Worm (Caenorhabditis elegans) whole organism, young adult: ENCODE measurements around the gene trap-2.
A peak's percentile ranks its signal among the peaks of the same experiment; 100 is the strongest.

Experiments used
- B0019.2 ChIP-seq: fragments of 200-800 bp; sonication (Bioruptor generic); conservative IDR thresholded peaks from 2 replicates; pipeline ENCODE4 v1.3.6; 2022; ENCODE audit warnings: missing genetic modification reagents, missing genetic modification characterization, missing compliant biosample characterization
- B0261.1 ChIP-seq: sonication (generic microtip); optimal IDR thresholded peaks from 2 replicates; lab custom pipeline; 2016; ENCODE audit warnings: mild to moderate bottlenecking, missing genetic modification characterization, moderate library complexity, missing compliant biosample characterization
- C06A6.2 ChIP-seq: fragments of 200-800 bp; sonication (Bioruptor generic); conservative IDR thresholded peaks from 2 replicates; pipeline ENCODE4 v1.3.6; 2022; ENCODE audit warnings: missing genetic modification characterization, missing compliant biosample characterization
- F10E7.11 ChIP-seq: sonication (generic microtip); optimal IDR thresholded peaks from 2 replicates; lab custom pipeline; 2017; ENCODE audit warnings: mild to moderate bottlenecking, missing genetic modification characterization, moderate library complexity, missing compliant biosample characterization
- F33H1.4 ChIP-seq: fragments of 200-800 bp; sonication (Bioruptor generic); IDR thresholded peaks from 2 replicates; pipeline ENCODE4 v1.3.6; 2022; ENCODE audit warnings: missing genetic modification reagents, missing genetic modification characterization, missing compliant biosample characterization
- F37B4.10 ChIP-seq: fragments of 200-800 bp; sonication (Bioruptor generic); IDR thresholded peaks from 2 replicates; pipeline ENCODE4 v1.3.6; 2022; ENCODE audit warnings: missing genetic modification characterization, missing compliant biosample characterization
- F57A8.1 ChIP-seq: fragments of 200-800 bp; sonication (Bioruptor generic); optimal IDR thresholded peaks from 2 replicates; lab custom pipeline; 2018; ENCODE audit warnings: mild to moderate bottlenecking, missing genetic modification characterization, moderate library complexity, missing compliant biosample characterization
- Y56A3A.18 ChIP-seq: fragments of 200-800 bp; sonication (Bioruptor generic); IDR thresholded peaks from 2 replicates; pipeline ENCODE4 v1.3.6; 2022; ENCODE audit warnings: missing genetic modification reagents, missing genetic modification characterization, missing compliant biosample characterization
- Y67H2A.10 ChIP-seq: fragments of 200-800 bp; sonication (Bioruptor generic); conservative IDR thresholded peaks from 2 replicates; pipeline ENCODE4 v1.3.6; 2022; ENCODE audit warnings: missing genetic modification reagents, missing genetic modification characterization, missing compliant biosample characterization
- aptf-3 ChIP-seq: fragments of 200-800 bp; sonication (Bioruptor generic); IDR thresholded peaks from 2 replicates; pipeline ENCODE4 v1.3.6; 2022; ENCODE audit warnings: missing genetic modification characterization, missing compliant biosample characterization
- attf-6 ChIP-seq: fragments of 200-800 bp; sonication (Bioruptor generic); IDR thresholded peaks from 2 replicates; pipeline ENCODE4 v1.3.6; 2022; ENCODE audit warnings: missing genetic modification reagents, missing genetic modification characterization, missing compliant biosample characterization
- bed-1 ChIP-seq: fragments of 200-800 bp; sonication (Bioruptor generic); IDR thresholded peaks from 2 replicates; pipeline ENCODE4 v1.3.6; 2022; ENCODE audit warnings: missing genetic modification reagents, missing genetic modification characterization, missing compliant biosample characterization
- cebp-1 ChIP-seq, 2 experiments: fragments of 200-800 bp in 1 of 2; sonication (Bioruptor generic) in 1 of 2; sonication (generic microtip) in 1 of 2; IDR thresholded peaks in 1 of 2; optimal IDR thresholded peaks in 1 of 2; 2 replicates each; pipeline versions ENCODE4 v1.3.6 to Lab custom; 2017 to 2022; ENCODE audit warnings: missing compliant biosample characterization in 2 of 2, missing genetic modification characterization in 2 of 2, mild to moderate bottlenecking in 1 of 2, missing genetic modification reagents in 1 of 2, moderate library complexity in 1 of 2
- cebp-2 ChIP-seq: fragments of 200-800 bp; sonication (Bioruptor generic); IDR thresholded peaks from 2 replicates; pipeline ENCODE4 v1.3.6; 2022; ENCODE audit warnings: missing genetic modification characterization, missing compliant biosample characterization
- egl-44 ChIP-seq: fragments of 200-800 bp; sonication (Bioruptor generic); IDR thresholded peaks from 2 replicates; pipeline ENCODE4 v1.3.6; 2022; ENCODE audit warnings: missing genetic modification reagents, missing genetic modification characterization, missing compliant biosample characterization
- ekl-4 ChIP-seq: fragments of 200-800 bp; sonication (Bioruptor generic); IDR thresholded peaks from 2 replicates; pipeline ENCODE4 v1.3.6; 2022; ENCODE audit warnings: missing genetic modification reagents, missing genetic modification characterization, missing compliant biosample characterization
- ets-4 ChIP-seq: fragments of 200-800 bp; sonication (Bioruptor generic); optimal IDR thresholded peaks from 2 replicates; lab custom pipeline; 2018; ENCODE audit warnings: mild to moderate bottlenecking, missing genetic modification characterization, missing compliant biosample characterization
- hlh-12 ChIP-seq: sonication (generic microtip); optimal IDR thresholded peaks from 2 replicates; lab custom pipeline; 2016; ENCODE audit warnings: missing genetic modification characterization, missing compliant biosample characterization
- hlh-26 ChIP-seq: fragments of 200-800 bp; sonication (Bioruptor generic); conservative IDR thresholded peaks from 2 replicates; pipeline ENCODE4 v1.3.6; 2022; ENCODE audit warnings: missing genetic modification reagents, missing genetic modification characterization, missing compliant biosample characterization
- hmg-1.2 ChIP-seq: fragments of 200-800 bp; sonication (Bioruptor generic); IDR thresholded peaks from 2 replicates; pipeline ENCODE4 v1.3.6; 2022; ENCODE audit warnings: missing genetic modification reagents, missing genetic modification characterization, missing compliant biosample characterization
- hsf-1 ChIP-seq: fragments of 200-800 bp; sonication (Bioruptor generic); IDR thresholded peaks from 2 replicates; pipeline ENCODE4 v1.3.6; 2022; ENCODE audit warnings: missing genetic modification reagents, missing genetic modification characterization, missing compliant biosample characterization
- let-607 ChIP-seq, 2 experiments: fragments of 200-800 bp in 1 of 2; sonication (Bioruptor generic) in 1 of 2; sonication (generic microtip) in 1 of 2; optimal IDR thresholded peaks; 2 replicates each; lab custom pipeline; 2016 to 2018; ENCODE audit warnings: mild to moderate bottlenecking in 2 of 2, missing compliant biosample characterization in 2 of 2, missing genetic modification characterization in 2 of 2, moderate library complexity in 2 of 2, missing genotype in 1 of 2
- lin-26 ChIP-seq: fragments of 200-800 bp; sonication (Bioruptor generic); IDR thresholded peaks from 2 replicates; pipeline ENCODE4 v1.3.6; 2022; ENCODE audit warnings: missing genetic modification reagents, missing genetic modification characterization, missing compliant biosample characterization
- lin-54 ChIP-seq: fragments of 200-800 bp; sonication (Bioruptor generic); optimal IDR thresholded peaks from 2 replicates; lab custom pipeline; 2018; ENCODE audit warnings: mild to moderate bottlenecking, missing genetic modification characterization, missing compliant biosample characterization
- lsy-27 ChIP-seq: sonication (generic microtip); optimal IDR thresholded peaks from 2 replicates; lab custom pipeline; 2017; ENCODE audit warnings: missing genetic modification characterization, mild to moderate bottlenecking, missing compliant biosample characterization, antibody characterized with exemption, missing genotype, borderline replicate concordance; ENCODE audit not compliant: insufficient read depth
- madf-3 ChIP-seq: fragments of 200-800 bp; sonication (Bioruptor generic); IDR thresholded peaks from 2 replicates; pipeline ENCODE4 v1.3.6; 2022; ENCODE audit warnings: missing genetic modification reagents, missing genetic modification characterization, missing compliant biosample characterization
- madf-8 ChIP-seq: fragments of 200-800 bp; sonication (Bioruptor generic); conservative IDR thresholded peaks from 2 replicates; pipeline ENCODE4 v1.3.6; 2022; ENCODE audit warnings: missing genetic modification reagents, missing genetic modification characterization, missing compliant biosample characterization
- mel-28 ChIP-seq: sonication (generic microtip); optimal IDR thresholded peaks from 2 replicates; lab custom pipeline; 2016; ENCODE audit warnings: borderline replicate concordance, mild to moderate bottlenecking, missing genetic modification characterization, missing compliant biosample characterization
- nfya-1 ChIP-seq: sonication (generic microtip); optimal IDR thresholded peaks from 2 replicates; lab custom pipeline; 2017; ENCODE audit warnings: antibody characterized with exemption, missing compliant biosample characterization, missing genetic modification characterization, borderline replicate concordance; ENCODE audit not compliant: insufficient read depth
- nfyb-1 ChIP-seq: fragments of 200-800 bp; sonication (Bioruptor generic); IDR thresholded peaks from 2 replicates; pipeline ENCODE4 v1.3.6; 2022; ENCODE audit warnings: missing genetic modification reagents, missing genetic modification characterization, missing compliant biosample characterization
- nhr-179 ChIP-seq: sonication (generic microtip); optimal IDR thresholded peaks from 2 replicates; lab custom pipeline; 2016; ENCODE audit warnings: mild to moderate bottlenecking, missing genetic modification characterization, missing compliant biosample characterization
- nhr-80 ChIP-seq: sonication (generic microtip); optimal IDR thresholded peaks from 2 replicates; lab custom pipeline; 2016; ENCODE audit warnings: missing genetic modification characterization, missing compliant biosample characterization
- pbrm-1 ChIP-seq: fragments of 200-800 bp; sonication (Bioruptor generic); IDR thresholded peaks from 2 replicates; pipeline ENCODE4 v1.3.6; 2022; ENCODE audit warnings: missing genetic modification reagents, missing genetic modification characterization, missing compliant biosample characterization
- pha-4 ChIP-seq: fragments of 150-350 bp; sonication (generic microtip); optimal IDR thresholded peaks from 2 replicates; lab custom pipeline; 2014; ENCODE audit warnings: missing biosample characterization, missing genetic modification reagents, missing genetic modification characterization
- rcor-1 ChIP-seq: fragments of 200-800 bp; sonication (Bioruptor generic); IDR thresholded peaks from 2 replicates; pipeline ENCODE4 v1.3.6; 2022; ENCODE audit warnings: missing genetic modification reagents, missing genetic modification characterization, missing compliant biosample characterization
- snpc-4 ChIP-seq, 5 experiments: fragments of 150-350 bp in 1 of 5; sonication (generic microtip) in 4 of 5; optimal IDR thresholded peaks; 2 replicates each; lab custom pipeline; 2014 to 2018; ENCODE audit warnings: missing genetic modification characterization in 5 of 5, missing biosample characterization in 3 of 5, antibody characterized with exemption in 2 of 5, mild to moderate bottlenecking in 2 of 5, missing compliant biosample characterization in 2 of 5, missing genotype in 2 of 5, moderate library complexity in 2 of 5, missing genetic modification reagents in 1 of 5
- tbp1 ChIP-seq: fragments of 200-800 bp; sonication (Bioruptor generic); optimal IDR thresholded peaks from 2 replicates; lab custom pipeline; 2018; ENCODE audit warnings: mild to moderate bottlenecking, missing genetic modification characterization, missing compliant biosample characterization
- tbx-9 ChIP-seq: sonication (generic microtip); optimal IDR thresholded peaks from 2 replicates; lab custom pipeline; 2016; ENCODE audit warnings: borderline replicate concordance, missing genetic modification characterization, inconsistent platforms, missing compliant biosample characterization
- zim-3 ChIP-seq: sonication (generic microtip); optimal IDR thresholded peaks from 2 replicates; lab custom pipeline; 2017; ENCODE audit warnings: mild to moderate bottlenecking, missing genetic modification characterization, moderate library complexity, missing compliant biosample characterization
- ztf-26 ChIP-seq: sonication (generic microtip); optimal IDR thresholded peaks from 2 replicates; lab custom pipeline; 2017; ENCODE audit warnings: missing genetic modification characterization, missing compliant biosample characterization
- ztf-6 ChIP-seq: fragments of 200-800 bp; sonication (Bioruptor generic); IDR thresholded peaks from 2 replicates; pipeline ENCODE4 v1.3.6; 2022; ENCODE audit warnings: missing genetic modification reagents, missing genetic modification characterization, missing compliant biosample characterization

The trap-2 gene

ce11 chrX:813063-813462 lies 45.2 kb upstream of the trap-2 start, which contains the start of gene F25E2.3:
Gene F25E2.3, minus strand, starts transcription at chrX:813163.
- TF ChIP-seq pbrm-1 (GFP tag; lab: Robert Waterston, UW) = no peak
- TF ChIP-seq cebp-2 (GFP tag; lab: Robert Waterston, UW) = no peak
- no peak for TF ChIP-seq ztf-26
- TF ChIP-seq tbp1 (GFP tag; lab: Kevin White, UChicago) = no peak
- TF ChIP-seq snpc-4 (GFP tag; optimal IDR thresholded peaks at IDR 0.05; lab: Kevin White, UChicago) = no peak
- no peak for TF ChIP-seq snpc-4 (tag; optimal IDR thresholded peaks at IDR 0.05; lab: Kevin White, UChicago)
- no peak for TF ChIP-seq F57A8.1 (GFP tag; lab: Kevin White, UChicago)
- TF ChIP-seq hlh-26 = no peak
- TF ChIP-seq madf-3 (GFP tag; lab: Robert Waterston, UW) = no peak
- TF ChIP-seq hlh-12 (tag; lab: Kevin White, UChicago) = no peak
- no peak for TF ChIP-seq B0261.1 (tag; lab: Kevin White, UChicago)
- TF ChIP-seq ekl-4 = no peak
- no peak for TF ChIP-seq pha-4
- TF ChIP-seq Y67H2A.10 = no peak
- no peak for TF ChIP-seq B0019.2
- no peak for TF ChIP-seq ets-4 (GFP tag; lab: Kevin White, UChicago)
- no peak for TF ChIP-seq rcor-1 (GFP tag; lab: Robert Waterston, UW)
- no peak for TF ChIP-seq bed-1 (GFP tag; lab: Robert Waterston, UW)
- TF ChIP-seq zim-3 (tag; lab: Kevin White, UChicago) = no peak
- TF ChIP-seq Y56A3A.18 (GFP tag; lab: Robert Waterston, UW) = no peak
- TF ChIP-seq hmg-1.2 = no peak

- peak in 1 of 2 experiments; percentile 17 for TF ChIP-seq let-607 (tag; optimal IDR thresholded peaks at IDR 0.05; lab: Kevin White, UChicago)
- TF ChIP-seq lin-54 (GFP tag; lab: Kevin White, UChicago) = no peak
- peak; percentile 36 for TF ChIP-seq nhr-80 (tag; lab: Kevin White, UChicago)
- TF ChIP-seq, all 124 proteins: peak for 2
Measured at ce11 chrX:812264-812663, 44.4 kb upstream of the trap-2 start.

ce11 chrX:810694-811093 lies 42.8 kb upstream of the trap-2 start, which contains the start of gene F25E2.2:
Gene F25E2.2, minus strand, starts transcription at chrX:810794.
- no peak for TF ChIP-seq B0019.2
- TF ChIP-seq F57A8.1 (GFP tag; lab: Kevin White, UChicago) = no peak
- TF ChIP-seq, all 124 proteins: peak for 0

- TF ChIP-seq cebp-1 (GFP tag; IDR thresholded peaks at IDR 0.05; lab: Robert Waterston, UW) (peak; percentile 86), cebp-1 (tag; optimal IDR thresholded peaks at IDR 0.05; lab: Kevin White, UChicago) (peak; percentile 97), nfyb-1 (GFP tag; lab: Robert Waterston, UW) (peak; percentile 97), attf-6 (GFP tag; lab: Robert Waterston, UW) (no peak), lsy-27 (tag; lab: Kevin White, UChicago) (peak; percentile 52), F57A8.1 (GFP tag; lab: Kevin White, UChicago) (peak; percentile 94), mel-28 (tag; lab: Kevin White, UChicago) (peak; percentile 70), F37B4.10 (0 out of 2 replicates have a peak, but pooled peaks have one; percentile 83), ekl-4 (peak; percentile 90), F10E7.11 (tag; lab: Kevin White, UChicago) (peak; percentile 90), C06A6.2 (peak; percentile 95), tbx-9 (tag; lab: Kevin White, UChicago) (no peak), tbp1 (GFP tag; lab: Kevin White, UChicago) (peak; percentile 79), zim-3 (tag; lab: Kevin White, UChicago) (no peak), hsf-1 (GFP tag; lab: Robert Waterston, UW) (peak; percentile 51; the same call in 1 of the 2 replicates), ztf-6 (GFP tag; lab: Robert Waterston, UW) (peak; percentile 94), nfya-1 (no peak), ztf-26 (peak; percentile 99), nhr-179 (peak; percentile 84), aptf-3 (no peak), egl-44 (GFP tag; lab: Robert Waterston, UW) (peak; percentile 90), B0019.2 (no peak), lin-26 (GFP tag; lab: Robert Waterston, UW) (peak; percentile 88), madf-8 (GFP tag; lab: Robert Waterston, UW) (no peak), F33H1.4 (GFP tag; lab: Robert Waterston, UW) (0 out of 2 replicates have a peak, but pooled peaks have one; percentile 13)
Measured at ce11 chrX:806515-806914, 38.6 kb upstream of the trap-2 start.
